Worm (Caenorhabditis elegans) whole organism, midembryonic: ENCODE data around the gene C06G4.6.

Experiments
- T22C8.4 ChIP-seq: fragments of 200-800 bp; sonication (Bioruptor generic); IDR thresholded peaks from 2 replicates; pipeline ENCODE4 v1.3.6; 2022; ENCODE audit warnings: missing genetic modification characterization, missing compliant biosample characterization
- flt-1 ChIP-seq: fragments of 200-800 bp; sonication (Bioruptor generic); IDR thresholded peaks from 2 replicates; pipeline ENCODE4 v1.3.6; 2022; ENCODE audit warnings: missing genetic modification characterization, missing compliant biosample characterization
- med-1 ChIP-seq: sonication (generic microtip); optimal IDR thresholded peaks from 2 replicates; lab custom pipeline; 2017; ENCODE audit warnings: missing genetic modification characterization, mild to moderate bottlenecking, missing compliant biosample characterization, antibody characterized with exemption, missing genetic modification reagents; ENCODE audit not compliant: insufficient read depth
- ref-1 ChIP-seq: fragments of 200-800 bp; sonication (Bioruptor generic); conservative IDR thresholded peaks from 2 replicates; pipeline ENCODE4 v1.3.6; 2022; ENCODE audit warnings: missing genetic modification reagents, missing genetic modification characterization, missing compliant biosample characterization
- tab-1 ChIP-seq: fragments of 200-800 bp; sonication (Bioruptor generic); IDR thresholded peaks from 2 replicates; pipeline ENCODE4 v1.3.6; 2022; ENCODE audit warnings: missing genetic modification characterization, missing compliant biosample characterization
- ztf-23 ChIP-seq: fragments of 200-800 bp; sonication (Bioruptor generic); IDR thresholded peaks from 2 replicates; pipeline ENCODE4 v1.3.6; 2022; ENCODE audit warnings: missing genetic modification reagents, missing genetic modification characterization, missing compliant biosample characterization
- ztf-29 ChIP-seq: fragments of 200-800 bp; sonication (Bioruptor generic); IDR thresholded peaks from 2 replicates; pipeline ENCODE4 v1.3.6; 2022; ENCODE audit warnings: missing genetic modification reagents, missing genetic modification characterization, missing compliant biosample characterization

ce11 chrIII:8036497-8036896, 32.3 kb downstream of the C06G4.6 start:
- no peak for TF ChIP-seq flt-1 (GFP tag; lab: Robert Waterston, UW)
- no peak for TF ChIP-seq med-1
- TF ChIP-seq tab-1 (GFP tag; lab: Robert Waterston, UW) = no peak
- TF ChIP-seq ztf-29 (GFP tag; lab: Robert Waterston, UW) = no peak
- no peak for TF ChIP-seq ref-1
- TF ChIP-seq T22C8.4 (GFP tag; lab: Robert Waterston, UW) = no peak
- no peak for TF ChIP-seq ztf-23 (GFP tag; lab: Robert Waterston, UW)
